Fruit fly (Drosophila melanogaster) whole organism, embryonic: ENCODE measurements around the gene Ugt35D1.

ENCODE experiments used
- CG11695 ChIP-seq: fragments of 200-800 bp; sonication (Bioruptor generic); IDR thresholded peaks from 3 replicates; pipeline ENCODE4 v1.3.6; 2022; ENCODE audit warnings: missing biosample characterization, missing genetic modification characterization
- CG7963 ChIP-seq: fragments of 200-800 bp; sonication (Bioruptor generic); IDR thresholded peaks from 3 replicates; pipeline ENCODE4 v1.3.6; 2022; ENCODE audit warnings: missing biosample characterization, missing genetic modification characterization; ENCODE audit not compliant: partially characterized antibody
- Dbx ChIP-seq: fragments of 200-800 bp; sonication (Bioruptor generic); IDR thresholded peaks from 3 replicates; pipeline ENCODE4 v1.3.6; 2022; ENCODE audit warnings: missing biosample characterization, missing genetic modification characterization
- NC2β ChIP-seq: fragments of 200-800 bp; sonication (Bioruptor generic); optimal IDR thresholded peaks from 2 replicates; lab custom pipeline; 2016; ENCODE audit warnings: missing biosample characterization, missing genetic modification characterization
- Nf-YC ChIP-seq: fragments of 200-800 bp; optimal IDR thresholded peaks from 3 replicates; lab custom pipeline; 2019; ENCODE audit warnings: missing biosample characterization, mild to moderate bottlenecking, missing genetic modification characterization, moderate library complexity

DNA sequence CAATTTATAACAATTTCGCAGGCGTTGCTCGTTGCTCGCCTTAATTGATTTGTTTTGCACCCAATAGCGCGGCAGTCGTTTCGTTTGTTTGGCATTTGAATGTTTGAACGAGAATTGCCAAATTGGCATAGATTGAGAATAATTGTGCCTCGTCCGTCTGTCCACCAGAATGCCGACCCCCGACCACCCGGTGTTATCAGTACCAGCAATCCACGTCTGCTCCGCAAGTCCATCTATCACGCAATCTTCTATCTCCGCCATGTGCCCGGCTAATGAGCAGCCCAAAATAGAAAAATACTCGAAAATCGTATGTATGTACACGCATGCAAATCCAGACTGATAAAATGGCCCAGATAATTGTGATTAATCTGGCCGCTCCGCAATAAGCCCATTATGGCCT lies 47.9 kb upstream of the Ugt35D1 start:
- TF ChIP-seq Dbx (GFP tag; lab: Robert Waterston, UW) (no peak), CG7963 (no peak), NC2β (no peak), CG11695 (GFP tag; lab: Robert Waterston, UW) (no peak), Nf-YC (tag; lab: Kevin White, UChicago) (no peak)
